Worm (Caenorhabditis elegans): ENCODE data around the gene F29A7.8.

ce11 chrII:2735192-2735591, 22.7 kb downstream of the F29A7.8 start, which contains the start of gene wdr-31:
- TF ChIP-seq jun-1 (tag; optimal IDR thresholded peaks at IDR 0.05) = no peak
- TF ChIP-seq rbr-2 (tag; optimal IDR thresholded peaks at IDR 0.05) = no peak
- TF ChIP-seq egl-43 (GFP tag; IDR thresholded peaks at IDR 0.05) = no peak
- TF ChIP-seq madf-5 (GFP tag; IDR thresholded peaks at IDR 0.05) = no peak
- TF ChIP-seq ZK546.5 (tag; optimal IDR thresholded peaks at IDR 0.05) = no peak
- no peak for TF ChIP-seq nhr-76 (tag; optimal IDR thresholded peaks at IDR 0.05)
- TF ChIP-seq Y105C5A.15 (GFP tag; IDR thresholded peaks at IDR 0.05) = no peak
- no peak for TF ChIP-seq nhr-77 (tag; optimal IDR thresholded peaks at IDR 0.05)
- no peak for TF ChIP-seq ces-1 (GFP tag; optimal IDR thresholded peaks at IDR 0.05)
- TF ChIP-seq ZK337.2 (GFP tag; IDR thresholded peaks at IDR 0.05) = no peak
- TF ChIP-seq ceh-62 (tag; optimal IDR thresholded peaks at IDR 0.05) = no peak
- TF ChIP-seq mep-1 (tag; optimal IDR thresholded peaks at IDR 0.05) = no peak
